Worm (Caenorhabditis elegans): Measurements from ENCODE around the gene hex-1.

hex-1 gene

DNA sequence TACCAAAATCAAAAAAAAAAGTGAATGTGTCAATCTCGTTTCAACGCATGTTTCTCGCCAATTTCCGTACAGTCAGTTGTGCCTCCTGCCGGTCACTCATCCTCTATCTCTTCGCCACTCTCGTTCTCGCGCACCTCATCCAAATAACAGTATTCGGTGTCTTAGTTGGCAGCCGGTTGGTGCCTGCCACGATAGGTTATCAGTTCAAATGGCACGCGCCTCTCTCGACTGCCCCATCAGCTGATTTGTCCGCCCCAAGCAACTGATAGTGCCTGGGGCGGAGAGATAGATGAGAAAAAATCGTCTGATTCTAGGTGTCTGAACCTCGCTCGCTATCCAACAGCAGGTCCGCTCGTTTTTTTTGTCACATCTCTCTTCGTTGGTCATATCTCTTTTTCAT, 5.8 kb upstream of the hex-1 start:
- no peak for TF ChIP-seq ztf-29 (GFP tag; IDR thresholded peaks at IDR 0.05)
- TF ChIP-seq flt-1 (GFP tag; IDR thresholded peaks at IDR 0.05), result no peak; the same call in 1 of the 2 replicates
- no peak for TF ChIP-seq ztf-23 (GFP tag; IDR thresholded peaks at IDR 0.05)
- TF ChIP-seq cog-1 (tag; optimal IDR thresholded peaks at IDR 0.05), result no peak

ce11 chrX:2216242-2216641, 4.7 kb upstream of the hex-1 start:
- TF ChIP-seq cog-1 (tag; optimal IDR thresholded peaks at IDR 0.05) (no peak), klf-2 (GFP tag; conservative IDR thresholded peaks at IDR 0.05) (no peak), med-1 (GFP tag; optimal IDR thresholded peaks at IDR 0.05; ENCODE audit: insufficient read depth) (no peak), ztf-23 (GFP tag; IDR thresholded peaks at IDR 0.05) (no peak), flt-1 (GFP tag; IDR thresholded peaks at IDR 0.05) (no peak), T22C8.4 (GFP tag; IDR thresholded peaks at IDR 0.05) (no peak), tab-1 (GFP tag; IDR thresholded peaks at IDR 0.05) (no peak), ztf-29 (GFP tag; IDR thresholded peaks at IDR 0.05) (no peak), ref-1 (GFP tag; conservative IDR thresholded peaks at IDR 0.05) (no peak)

DNA sequence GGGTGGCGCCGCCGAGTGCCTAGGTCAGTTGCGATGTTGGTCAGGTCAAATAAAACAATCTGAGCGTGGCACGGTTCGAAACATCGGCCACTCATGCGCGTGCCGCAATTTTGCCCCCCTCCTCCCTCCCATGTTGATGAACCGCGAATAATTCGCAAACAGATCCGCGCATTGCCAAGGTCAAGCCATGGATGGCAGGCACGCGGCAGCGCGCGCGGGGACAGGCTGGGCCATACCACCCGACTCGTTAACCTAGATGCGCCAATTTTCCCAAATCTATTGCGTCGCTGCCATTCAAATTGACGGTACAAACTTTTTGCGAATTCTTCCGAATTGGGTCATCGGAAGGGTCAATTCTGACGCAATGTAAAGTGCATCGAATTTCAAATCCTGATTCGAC, 4.3 kb upstream of the hex-1 start:
- TF ChIP-seq ref-1 (GFP tag; conservative IDR thresholded peaks at IDR 0.05) (no peak), klf-2 (GFP tag; conservative IDR thresholded peaks at IDR 0.05) (0 out of 2 replicates have a peak, but pooled peaks have one; percentile 41)

ce11 chrX:2219006-2219405, 1.9 kb upstream of the hex-1 start:
- no peak for TF ChIP-seq ztf-23 (GFP tag; IDR thresholded peaks at IDR 0.05)
- no peak for TF ChIP-seq ref-1 (GFP tag; conservative IDR thresholded peaks at IDR 0.05)
- TF ChIP-seq flt-1 (GFP tag; IDR thresholded peaks at IDR 0.05), result no peak
- no peak for TF ChIP-seq ztf-29 (GFP tag; IDR thresholded peaks at IDR 0.05)
- no peak for TF ChIP-seq tab-1 (GFP tag; IDR thresholded peaks at IDR 0.05)
- TF ChIP-seq klf-2 (GFP tag; conservative IDR thresholded peaks at IDR 0.05), result no peak
- TF ChIP-seq cog-1 (tag; optimal IDR thresholded peaks at IDR 0.05), result no peak
- no peak for TF ChIP-seq med-1 (GFP tag; optimal IDR thresholded peaks at IDR 0.05; ENCODE audit: insufficient read depth)
- TF ChIP-seq T22C8.4 (GFP tag; IDR thresholded peaks at IDR 0.05), result no peak

DNA sequence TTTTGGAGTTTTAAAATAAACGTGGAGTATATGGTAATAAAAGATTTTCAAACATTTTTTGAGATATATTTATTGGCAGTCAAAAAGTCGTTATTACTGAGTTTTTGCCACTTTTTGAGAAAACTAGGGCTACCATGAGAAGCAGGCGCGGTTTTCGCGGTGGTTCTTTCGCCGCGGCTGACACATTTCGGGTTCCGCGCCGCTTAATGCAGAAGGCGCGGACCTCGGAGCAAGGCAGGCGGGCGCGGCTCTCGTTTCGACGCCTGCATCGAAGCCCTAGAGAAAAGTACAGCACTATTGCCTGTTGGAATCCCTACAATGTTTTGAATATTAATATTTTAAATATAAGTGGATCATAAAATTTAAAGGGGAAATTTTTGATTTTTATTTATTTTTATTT, 1.5 kb upstream of the hex-1 start:
- TF ChIP-seq flt-1 (GFP tag; IDR thresholded peaks at IDR 0.05), result no peak
- TF ChIP-seq ztf-23 (GFP tag; IDR thresholded peaks at IDR 0.05), result no peak
- TF ChIP-seq cog-1 (tag; optimal IDR thresholded peaks at IDR 0.05), result no peak
- TF ChIP-seq tab-1 (GFP tag; IDR thresholded peaks at IDR 0.05), result no peak
- no peak for TF ChIP-seq ref-1 (GFP tag; conservative IDR thresholded peaks at IDR 0.05)
- TF ChIP-seq klf-2 (GFP tag; conservative IDR thresholded peaks at IDR 0.05), result no peak
- TF ChIP-seq ztf-29 (GFP tag; IDR thresholded peaks at IDR 0.05), result no peak
- no peak for TF ChIP-seq T22C8.4 (GFP tag; IDR thresholded peaks at IDR 0.05)
- TF ChIP-seq med-1 (GFP tag; optimal IDR thresholded peaks at IDR 0.05; ENCODE audit: insufficient read depth), result no peak

DNA sequence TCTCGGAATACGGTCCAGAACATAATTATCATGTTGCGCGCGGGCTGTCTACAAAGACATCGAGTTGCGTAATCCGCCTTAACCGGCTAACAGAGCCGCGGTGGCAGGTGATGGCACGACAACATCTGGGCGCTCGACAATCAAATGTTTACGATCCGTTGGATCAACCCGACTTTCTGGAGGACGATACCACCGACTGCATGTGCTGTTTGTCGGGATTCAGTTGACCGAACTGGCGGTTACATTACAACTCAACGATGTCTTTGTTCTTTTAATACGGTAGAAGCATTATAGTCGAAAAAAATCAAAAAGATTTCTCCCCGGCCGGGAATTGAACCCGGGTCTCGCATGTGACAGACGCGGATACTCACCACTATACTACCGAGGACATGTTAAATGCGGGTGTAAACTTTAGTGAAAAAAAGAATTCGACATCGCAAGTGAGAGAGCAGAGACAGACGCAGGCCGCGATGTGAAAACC, 6.0 kb downstream of the hex-1 start:
- peak; percentile 81 for TF ChIP-seq T22C8.4 (GFP tag; IDR thresholded peaks at IDR 0.05)
- peak; percentile 90 for TF ChIP-seq ztf-23 (GFP tag; IDR thresholded peaks at IDR 0.05)
- peak; percentile 87 for TF ChIP-seq klf-2 (GFP tag; conservative IDR thresholded peaks at IDR 0.05)
- peak; percentile 80 for TF ChIP-seq ztf-29 (GFP tag; IDR thresholded peaks at IDR 0.05)
- TF ChIP-seq tab-1 (GFP tag; IDR thresholded peaks at IDR 0.05), result peak; percentile 84
- TF ChIP-seq med-1 (GFP tag; optimal IDR thresholded peaks at IDR 0.05; ENCODE audit: insufficient read depth), result peak; percentile 43
- TF ChIP-seq ref-1 (GFP tag; conservative IDR thresholded peaks at IDR 0.05), result peak; percentile 80
- TF ChIP-seq cog-1 (tag; optimal IDR thresholded peaks at IDR 0.05), result peak; percentile 81
- peak; percentile 90 for TF ChIP-seq flt-1 (GFP tag; IDR thresholded peaks at IDR 0.05)

DNA sequence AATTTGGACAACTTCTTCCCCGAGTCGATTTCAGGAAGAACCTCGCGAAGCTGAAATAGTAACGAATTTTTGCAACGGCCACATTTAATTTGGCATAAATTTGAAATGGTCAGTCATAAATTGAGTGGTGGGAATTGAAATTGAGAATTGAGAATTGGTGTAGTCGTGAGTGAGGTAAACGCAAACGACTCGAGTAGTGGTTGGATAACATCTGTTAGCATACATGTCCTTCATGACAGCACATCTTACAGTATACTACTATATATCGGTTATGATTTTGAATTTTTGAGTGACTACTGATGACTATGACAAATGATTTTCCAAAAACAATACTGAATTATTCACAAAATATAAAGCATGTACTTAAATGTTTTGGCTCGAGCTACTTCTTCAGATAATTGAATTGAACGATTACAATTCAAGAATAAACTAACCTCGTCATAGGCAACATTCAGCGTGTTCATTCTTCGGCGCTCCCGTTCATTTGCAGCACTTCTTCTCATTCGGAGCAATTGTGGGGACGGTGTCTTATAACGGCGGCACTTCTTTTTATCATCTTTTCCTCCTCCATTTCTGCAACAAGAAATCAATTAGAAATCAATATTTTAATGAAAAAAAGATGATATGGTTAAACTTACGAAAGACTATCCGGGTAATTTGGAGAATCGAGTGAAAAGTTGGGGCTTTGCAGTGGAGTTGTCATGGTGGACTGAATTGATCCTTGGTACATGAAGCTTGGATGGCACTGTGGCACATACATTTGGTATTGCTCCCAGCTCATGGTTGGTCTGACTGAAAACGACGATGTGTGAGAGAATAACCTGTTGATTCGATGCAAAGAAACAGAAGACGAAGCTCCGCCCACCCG, 8.6 kb downstream of the hex-1 start, which contains the start of gene lin-32:
Gene lin-32 (minus strand): TSS at position 818 of the 868 bp plus-strand sequence.
- TF ChIP-seq T22C8.4 (GFP tag; IDR thresholded peaks at IDR 0.05), result no peak
- TF ChIP-seq med-1 (GFP tag; optimal IDR thresholded peaks at IDR 0.05; ENCODE audit: insufficient read depth), result no peak
- no peak for TF ChIP-seq flt-1 (GFP tag; IDR thresholded peaks at IDR 0.05)
- no peak for TF ChIP-seq tab-1 (GFP tag; IDR thresholded peaks at IDR 0.05)
- TF ChIP-seq klf-2 (GFP tag; conservative IDR thresholded peaks at IDR 0.05), result no peak
- TF ChIP-seq cog-1 (tag; optimal IDR thresholded peaks at IDR 0.05), result no peak
- no peak for TF ChIP-seq ztf-29 (GFP tag; IDR thresholded peaks at IDR 0.05)
- TF ChIP-seq ztf-23 (GFP tag; IDR thresholded peaks at IDR 0.05), result no peak
- TF ChIP-seq ref-1 (GFP tag; conservative IDR thresholded peaks at IDR 0.05), result no peak

DNA sequence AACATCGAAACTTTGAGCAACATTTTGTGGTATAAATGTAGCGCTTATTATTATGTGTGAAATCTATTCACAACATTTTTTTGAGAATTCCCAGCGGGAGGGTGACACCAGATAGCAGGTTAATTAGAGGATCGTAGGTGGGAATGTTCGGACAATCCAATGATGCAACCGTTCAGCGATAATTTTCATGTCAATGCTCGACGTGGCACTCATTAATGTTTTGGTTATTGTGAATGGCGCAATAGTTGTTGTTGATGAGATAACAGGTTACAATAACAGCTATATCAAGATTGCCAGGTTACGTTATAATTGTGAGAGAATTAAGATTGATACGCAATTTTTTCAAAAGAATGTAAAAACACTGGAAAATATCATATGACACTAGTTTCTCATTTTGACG, 10.4 kb downstream of the hex-1 start:
- TF ChIP-seq tab-1 (GFP tag; IDR thresholded peaks at IDR 0.05) (no peak), T22C8.4 (GFP tag; IDR thresholded peaks at IDR 0.05) (no peak), med-1 (GFP tag; optimal IDR thresholded peaks at IDR 0.05; ENCODE audit: insufficient read depth) (no peak), ref-1 (GFP tag; conservative IDR thresholded peaks at IDR 0.05) (no peak), ztf-23 (GFP tag; IDR thresholded peaks at IDR 0.05) (no peak), klf-2 (GFP tag; conservative IDR thresholded peaks at IDR 0.05) (no peak), ztf-29 (GFP tag; IDR thresholded peaks at IDR 0.05) (no peak), flt-1 (GFP tag; IDR thresholded peaks at IDR 0.05) (no peak), cog-1 (tag; optimal IDR thresholded peaks at IDR 0.05) (no peak)

- TF ChIP-seq med-1 (GFP tag; optimal IDR thresholded peaks at IDR 0.05; ENCODE audit: insufficient read depth) (no peak), cog-1 (tag; optimal IDR thresholded peaks at IDR 0.05) (no peak), ztf-29 (GFP tag; IDR thresholded peaks at IDR 0.05) (no peak), tab-1 (GFP tag; IDR thresholded peaks at IDR 0.05) (no peak), ztf-23 (GFP tag; IDR thresholded peaks at IDR 0.05) (no peak), T22C8.4 (GFP tag; IDR thresholded peaks at IDR 0.05) (no peak)
Observed at ce11 chrX:2233929-2234328, 13.0 kb downstream of the hex-1 start, which contains the start of gene T14F9.2. Gene T14F9.2, plus strand, starts transcription at chrX:2234324.

Measured in whole organism, midembryonic.